Worm (Caenorhabditis elegans): ENCODE measurements around the gene F53F4.7.

ce11 chrV:13659219-13659618, 45.4 kb upstream of the F53F4.7 start:
- TF ChIP-seq lin-15B (tag; optimal IDR thresholded peaks at IDR 0.05) = no peak
- no peak for TF ChIP-seq ceh-82 (tag; optimal IDR thresholded peaks at IDR 0.05)
- peak; percentile 23 for TF ChIP-seq nhr-25 (tag; optimal IDR thresholded peaks at IDR 0.05)
- no peak for TF ChIP-seq daf-12 (tag; optimal IDR thresholded peaks at IDR 0.05)
- no peak for TF ChIP-seq unc-62 (GFP tag; optimal IDR thresholded peaks at IDR 0.05)
- no peak for TF ChIP-seq pha-4 (tag; optimal IDR thresholded peaks at IDR 0.05)
- no peak for TF ChIP-seq mml-1 (tag; optimal IDR thresholded peaks at IDR 0.05)
- TF ChIP-seq ztf-11 (tag; optimal IDR thresholded peaks at IDR 0.05) = no peak
- no peak for TF ChIP-seq nhr-76 (tag; optimal IDR thresholded peaks at IDR 0.05)
- TF ChIP-seq ama-1 (optimal IDR thresholded peaks at IDR 0.05) = no peak
- TF ChIP-seq egl-27 (tag; optimal IDR thresholded peaks at IDR 0.05) = no peak
- no peak for TF ChIP-seq unc-39 (tag; optimal IDR thresholded peaks at IDR 0.05)
- no peak for TF ChIP-seq nhr-237 (tag; optimal IDR thresholded peaks at IDR 0.05)

Data from whole organism, L3 larva.